Worm (Caenorhabditis elegans) whole organism, L3 larva: ENCODE results near the gene F40F9.10.

ENCODE experiments used
- ZK546.5 ChIP-seq: sonication (generic microtip); optimal IDR thresholded peaks from 2 replicates; lab custom pipeline; 2017; ENCODE audit warnings: missing biosample characterization, missing genetic modification characterization
- ama-1 ChIP-seq: fragments of 150-350 bp; optimal IDR thresholded peaks from 2 replicates; lab custom pipeline; 2018
- ceh-82 ChIP-seq: fragments of 150-350 bp; optimal IDR thresholded peaks from 2 replicates; lab custom pipeline; 2014; ENCODE audit warnings: missing biosample characterization, missing genetic modification characterization
- fkh-10 ChIP-seq: sonication (generic microtip); optimal IDR thresholded peaks from 2 replicates; lab custom pipeline; 2017; ENCODE audit warnings: missing biosample characterization, missing genetic modification reagents, missing genetic modification characterization
- lin-39 ChIP-seq: fragments of 150-350 bp; optimal IDR thresholded peaks from 2 replicates; lab custom pipeline; 2018; ENCODE audit warnings: missing biosample characterization, missing genetic modification reagents, missing genetic modification characterization
- mdl-1 ChIP-seq: fragments of 150-350 bp; optimal IDR thresholded peaks from 2 replicates; lab custom pipeline; 2014; ENCODE audit warnings: missing biosample characterization, missing genetic modification characterization
- nhr-12 ChIP-seq: fragments of 150-350 bp; optimal IDR thresholded peaks from 2 replicates; lab custom pipeline; 2014; ENCODE audit warnings: missing biosample characterization, missing genetic modification characterization

DNA sequence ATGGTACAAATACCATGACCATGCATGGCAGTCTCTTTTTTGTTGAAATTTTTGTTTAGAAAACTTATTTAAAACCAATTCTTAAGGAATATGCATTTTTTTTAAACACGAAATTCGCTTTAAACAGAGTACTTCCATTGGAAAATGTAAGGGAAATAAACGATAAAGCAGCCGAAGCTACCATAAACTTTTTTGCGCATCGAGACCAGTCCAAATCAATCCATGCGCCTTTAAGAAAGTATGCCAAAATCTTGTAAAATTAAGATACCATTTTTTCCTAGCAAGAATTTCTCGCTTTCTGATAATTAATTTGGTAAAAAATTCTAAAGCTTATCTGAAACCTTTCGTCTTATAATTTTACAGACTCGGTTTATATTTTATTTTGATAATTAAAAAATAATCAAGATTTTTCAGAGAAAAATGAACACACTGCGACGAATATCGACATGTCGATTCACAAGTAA lies 20.8 kb downstream of the F40F9.10 start, which contains the start of gene ZK287.7:
- TF ChIP-seq lin-39 (tag; lab: Kevin White, UChicago) (no peak), ZK546.5 (tag; lab: Kevin White, UChicago) (no peak), fkh-10 (no peak), ceh-82 (tag; lab: Kevin White, UChicago) (no peak), mdl-1 (no peak), nhr-12 (tag; lab: Kevin White, UChicago) (no peak), ama-1 (lab: Kevin White, UChicago) (no peak)
